Fruit fly (Drosophila melanogaster): ENCODE data around the gene Rhau.

DNA sequence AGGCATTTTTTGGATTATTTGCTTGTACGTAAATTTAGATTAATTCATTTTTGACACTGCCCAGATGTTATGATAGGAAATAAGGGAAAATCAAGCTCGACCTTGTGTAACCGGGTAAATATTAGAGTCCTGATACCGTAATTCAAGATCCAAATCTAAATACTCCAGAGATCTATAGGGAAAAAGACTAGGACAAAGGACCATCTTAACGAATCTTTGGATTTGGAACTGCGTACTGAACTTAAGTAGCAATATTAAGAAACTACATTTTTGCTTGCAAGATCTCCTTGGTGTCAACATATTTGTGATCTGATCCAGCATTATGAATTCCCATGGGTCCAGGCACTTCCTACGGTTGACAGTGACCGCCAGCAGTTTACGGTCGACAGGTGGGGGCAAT, 31.3 kb downstream of the Rhau start, which contains the start of gene CG9316:
- TF ChIP-seq CG1529 (GFP tag; optimal IDR thresholded peaks at IDR 0.05) (no peak), tx (GFP tag; optimal IDR thresholded peaks at IDR 0.05) (no peak)

Measured in whole organism, embryonic.